Comparison of ENCODE assay signal across 4 worm cellular contexts in the genomic region with DNA sequence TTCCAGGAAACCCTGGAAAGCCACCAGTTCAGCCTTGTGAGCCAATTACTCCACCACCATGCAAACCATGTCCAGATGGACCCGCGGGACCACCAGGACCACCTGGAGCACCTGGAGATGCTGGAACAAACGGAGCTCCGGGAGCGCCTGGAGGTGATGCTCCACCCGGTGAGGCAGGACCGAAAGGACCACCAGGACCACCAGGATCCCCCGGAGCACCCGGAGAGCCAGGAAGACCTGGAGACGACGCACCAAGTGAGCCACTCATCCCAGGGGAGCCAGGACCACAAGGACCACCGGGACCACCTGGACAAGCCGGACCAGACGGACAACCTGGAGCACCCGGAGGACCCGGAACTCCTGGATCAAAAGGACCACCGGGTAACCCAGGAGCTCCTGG.
TF ChIP-seq lines count a peak whose summit lies in the region.

No protein-coding gene starts in this region.

TF ChIP-seq in whole organism, L1 larva, 84 proteins besides CTCF, POLR2A, EP300 and RAD21:
- TF ChIP-seq ceh-8 (GFP tag; optimal IDR thresholded peaks at IDR 0.05; lab: Kevin White, UChicago) (peak; percentile 74), unc-62 (GFP tag; optimal IDR thresholded peaks at IDR 0.05; lab: Kevin White, UChicago) (no peak), snu-23 (GFP tag; optimal IDR thresholded peaks at IDR 0.05; lab: Kevin White, UChicago) (no peak)

TF ChIP-seq in whole organism, L4 larva, 104 proteins besides CTCF, POLR2A, EP300 and RAD21:
- TF ChIP-seq saeg-2 (GFP tag; IDR thresholded peaks at IDR 0.05; lab: Robert Waterston, UW), result no peak
- TF ChIP-seq rbr-2 (tag; optimal IDR thresholded peaks at IDR 0.05; lab: Kevin White, UChicago), result no peak
- TF ChIP-seq unc-39 (tag; optimal IDR thresholded peaks at IDR 0.05; lab: Kevin White, UChicago), result no peak
- TF ChIP-seq php-3 (GFP tag; IDR thresholded peaks at IDR 0.05; lab: Robert Waterston, UW), result 0 out of 2 replicates have a peak, but pooled peaks have one; percentile 24
- no peak for TF ChIP-seq spr-3 (GFP tag; optimal IDR thresholded peaks at IDR 0.05; lab: Kevin White, UChicago)
- TF ChIP-seq ceh-28 (tag; optimal IDR thresholded peaks at IDR 0.05; lab: Kevin White, UChicago), result no peak
- TF ChIP-seq set-16 (GFP tag; IDR thresholded peaks at IDR 0.05; lab: Robert Waterston, UW), result peak; percentile 98
- TF ChIP-seq zag-1 (tag; optimal IDR thresholded peaks at IDR 0.05; lab: Kevin White, UChicago), result no peak
- TF ChIP-seq mep-1 (tag; optimal IDR thresholded peaks at IDR 0.05; lab: Kevin White, UChicago), result no peak
- TF ChIP-seq aha-1 (tag; lab: Kevin White, UChicago), result no peak
- peak; percentile 55; the same call in 1 of the 2 replicates for TF ChIP-seq pha-4 (GFP tag; IDR thresholded peaks at IDR 0.05; lab: Robert Waterston, UW)
- TF ChIP-seq pha-4 (tag; optimal IDR thresholded peaks at IDR 0.05; lab: Kevin White, UChicago), result no peak
- TF ChIP-seq ZK546.5 (tag; optimal IDR thresholded peaks at IDR 0.05; lab: Kevin White, UChicago), result no peak
- TF ChIP-seq attf-4 (tag; optimal IDR thresholded peaks at IDR 0.05; lab: Kevin White, UChicago), result no peak
- no peak for TF ChIP-seq lin-29 (GFP tag; IDR thresholded peaks at IDR 0.05; lab: Robert Waterston, UW)
TF ChIP-seq in whole organism, L4 larva: peak in this region for 3.

TF ChIP-seq in whole organism, late embryonic, 69 proteins besides CTCF, POLR2A, EP300 and RAD21:
- peak; percentile 15 for TF ChIP-seq elt-4 (tag; optimal IDR thresholded peaks at IDR 0.05; lab: Kevin White, UChicago)
- TF ChIP-seq C08G9.2 (tag; optimal IDR thresholded peaks at IDR 0.05; lab: Kevin White, UChicago), result peak; percentile 54
- no peak for TF ChIP-seq ttx-3 (tag; optimal IDR thresholded peaks at IDR 0.05; lab: Kevin White, UChicago)
- peak; percentile 6 for TF ChIP-seq tbx-2 (tag; optimal IDR thresholded peaks at IDR 0.05; lab: Kevin White, UChicago)
- TF ChIP-seq hlh-6 (tag; optimal IDR thresholded peaks at IDR 0.05; lab: Kevin White, UChicago), result peak; percentile 63

TF ChIP-seq in whole organism, young adult, 124 proteins besides CTCF, POLR2A, EP300 and RAD21:
- no peak for TF ChIP-seq B0035.1 (tag; optimal IDR thresholded peaks at IDR 0.05; lab: Kevin White, UChicago)
- peak; percentile 96 for TF ChIP-seq zfh-2 (GFP tag; conservative IDR thresholded peaks at IDR 0.05; lab: Robert Waterston, UW)
- TF ChIP-seq ceh-100 (GFP tag; IDR thresholded peaks at IDR 0.05; lab: Robert Waterston, UW), result no peak
- peak; percentile 97 for TF ChIP-seq egrh-3 (GFP tag; IDR thresholded peaks at IDR 0.05; lab: Robert Waterston, UW)
- TF ChIP-seq attf-3 (GFP tag; conservative IDR thresholded peaks at IDR 0.05; lab: Robert Waterston, UW), result 0 out of 2 replicates have a peak, but pooled peaks have one; percentile 1
